Worm (Caenorhabditis elegans) whole organism, L1 larva: ENCODE data around the gene set-30.

ENCODE experiments used
- Y116A8C.19 ChIP-seq: sonication (generic microtip); optimal IDR thresholded peaks from 2 replicates; lab custom pipeline; 2016; ENCODE audit warnings: missing compliant biosample characterization, missing genetic modification characterization, borderline replicate concordance
- ceh-8 ChIP-seq: fragments of 200-800 bp; sonication (Bioruptor generic); optimal IDR thresholded peaks from 2 replicates; lab custom pipeline; 2018; ENCODE audit warnings: mild to moderate bottlenecking, missing genetic modification characterization, moderate library complexity, missing compliant biosample characterization
- fkh-4 ChIP-seq: sonication (generic microtip); optimal IDR thresholded peaks from 2 replicates; lab custom pipeline; 2016; ENCODE audit warnings: missing compliant biosample characterization, missing genetic modification characterization, borderline replicate concordance
- snpc-4 ChIP-seq: fragments of 150-350 bp; optimal IDR thresholded peaks from 2 replicates; lab custom pipeline; 2014; ENCODE audit warnings: missing biosample characterization, missing genetic modification characterization
- tlp-1 ChIP-seq: fragments of 150-350 bp; optimal IDR thresholded peaks from 2 replicates; lab custom pipeline; 2014; ENCODE audit warnings: missing biosample characterization, missing genetic modification characterization

DNA sequence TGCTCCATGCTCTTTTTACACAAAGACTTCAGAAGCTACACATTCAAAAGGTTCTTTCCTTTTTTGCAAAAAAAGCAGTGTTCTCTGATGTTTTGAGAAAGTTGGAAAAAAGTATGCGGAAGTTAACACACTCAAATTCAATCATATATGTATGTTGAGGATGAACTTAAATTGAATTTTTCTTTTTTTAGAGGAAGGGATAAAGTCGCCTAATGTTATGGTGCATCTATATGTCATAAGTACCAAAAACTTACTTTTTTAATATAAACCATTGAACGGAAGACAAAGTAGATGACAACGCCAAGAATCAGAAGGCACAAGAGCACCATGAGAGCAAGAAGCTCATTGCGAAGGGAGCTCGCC is 29.5 kb downstream of the set-30 start:
- TF ChIP-seq ceh-8 (no peak), fkh-4 (tag; lab: Kevin White, UChicago) (no peak), Y116A8C.19 (no peak), snpc-4 (tag; lab: Kevin White, UChicago) (no peak), tlp-1 (tag; lab: Kevin White, UChicago) (no peak)
